Worm (Caenorhabditis elegans): ENCODE results near the gene ZC262.7.
"Not testable (repeated sequence)": the region's sequence is repeated elsewhere in the genome, so short reads cannot be mapped to it uniquely, and the experiment has no call there.

ZC262.7 gene

DNA sequence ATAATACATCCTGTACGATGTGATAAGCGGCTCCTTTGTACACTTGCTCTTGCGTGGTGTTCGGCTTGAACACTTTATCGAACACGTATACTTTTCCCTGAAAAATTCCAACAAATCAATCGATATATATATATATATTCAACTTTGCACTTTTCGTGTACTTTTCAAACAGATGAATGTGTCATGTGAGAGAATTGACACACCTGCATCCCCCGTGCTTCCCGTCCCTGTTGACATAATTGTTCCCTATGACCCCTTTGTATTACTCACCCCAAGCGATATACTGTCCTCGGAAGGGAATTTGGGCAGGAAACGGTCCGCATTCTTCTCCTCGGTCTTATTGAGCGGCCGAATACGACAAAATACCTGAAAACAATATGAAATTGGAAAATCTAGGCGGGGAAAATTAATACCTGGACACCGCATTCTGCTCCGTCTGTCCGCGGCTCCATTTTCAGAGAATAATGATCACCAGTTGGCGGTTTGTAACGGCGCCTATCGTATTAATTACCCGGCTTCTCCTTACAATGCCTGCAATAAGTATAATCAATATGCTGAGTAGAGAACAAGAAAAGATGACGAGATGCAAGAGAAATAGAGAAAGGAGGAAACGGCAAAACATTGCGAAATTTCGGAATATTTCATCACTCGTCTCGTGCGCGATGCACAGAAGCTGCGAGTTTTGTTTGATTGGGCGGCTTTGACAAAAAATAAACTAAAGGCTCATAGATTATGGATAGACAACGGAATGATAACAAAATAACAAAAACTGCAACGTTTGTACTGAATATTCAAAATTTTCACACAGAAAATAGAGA is 10.7 kb upstream of the ZC262.7 start, which contains the start of gene unc-116 (continued):
- TF ChIP-seq nhr-19 (GFP tag; conservative IDR thresholded peaks at IDR 0.05) (peak; percentile 32; the same call in 1 of the 2 replicates), lin-35 (GFP tag; optimal IDR thresholded peaks at IDR 0.05) (peak; percentile 38 to 39), lir-3 (tag; optimal IDR thresholded peaks at IDR 0.05; ENCODE audit: poor library complexity) (peak; percentile 22), ceh-88 (GFP tag; IDR thresholded peaks at IDR 0.05) (no peak), ceh-90 (tag; optimal IDR thresholded peaks at IDR 0.05) (no peak), elt-3 (tag; optimal IDR thresholded peaks at IDR 0.05) (peak in 1 of 6 experiments; percentile 13), unc-86 (tag; optimal IDR thresholded peaks at IDR 0.05) (no peak), nhr-85 (tag) (peak; percentile 74), nhr-47 (tag; optimal IDR thresholded peaks at IDR 0.05) (peak; percentile 47), fos-1 (tag; optimal IDR thresholded peaks at IDR 0.05) (peak; percentile 8)

DNA sequence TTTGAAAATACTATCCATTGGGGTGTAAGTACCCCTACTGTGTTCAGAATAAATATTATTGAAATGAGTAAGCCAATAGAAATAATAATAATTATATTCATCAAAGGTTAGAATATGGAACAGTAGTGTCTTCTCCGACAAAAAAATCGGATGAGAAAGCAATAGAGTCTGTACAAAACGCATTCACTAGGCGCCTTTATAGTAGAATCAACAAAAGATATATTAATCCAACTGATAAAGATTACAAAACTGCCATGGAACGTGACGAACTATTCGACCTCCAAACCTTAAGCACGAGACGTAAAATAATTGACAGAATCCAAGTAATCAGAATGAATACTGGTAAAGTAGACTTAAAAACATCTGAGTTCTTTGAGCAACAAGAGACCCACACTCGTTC is 3.7 kb upstream of the ZC262.7 start, which contains the start of gene clc-29:
clc-29 (minus strand) TSS at position 101 of the 400 bp plus-strand sequence.
- TF ChIP-seq pag-3 (tag; optimal IDR thresholded peaks at IDR 0.05; ENCODE audit: borderline replicate concordance, insufficient read depth); ceh-82 (tag; optimal IDR thresholded peaks at IDR 0.05); lin-35 (GFP tag; optimal IDR thresholded peaks at IDR 0.05): not testable (repeated sequence)

DNA sequence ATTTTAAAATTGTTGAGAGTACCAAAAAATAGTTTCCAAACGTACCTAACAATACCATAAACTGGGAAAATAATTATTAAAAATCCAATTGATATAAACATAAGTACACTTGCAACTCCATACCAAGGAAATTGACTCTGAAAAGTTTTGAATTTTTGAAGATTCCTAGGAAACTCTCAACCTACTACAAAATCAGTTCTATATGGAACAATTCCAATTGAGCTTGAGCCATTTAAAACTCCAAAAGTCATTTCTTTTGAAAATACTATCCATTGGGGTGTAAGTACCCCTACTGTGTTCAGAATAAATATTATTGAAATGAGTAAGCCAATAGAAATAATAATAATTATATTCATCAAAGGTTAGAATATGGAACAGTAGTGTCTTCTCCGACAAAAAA is 4.8 kb downstream of the ZC262.7 start, which contains the start of gene clc-28:
clc-28 (minus strand) TSS at position 101 of the 400 bp plus-strand sequence.
- TF ChIP-seq hlh-4, lsy-2, unc-130 (tag; optimal IDR thresholded peaks at IDR 0.05): not testable (repeated sequence)

DNA sequence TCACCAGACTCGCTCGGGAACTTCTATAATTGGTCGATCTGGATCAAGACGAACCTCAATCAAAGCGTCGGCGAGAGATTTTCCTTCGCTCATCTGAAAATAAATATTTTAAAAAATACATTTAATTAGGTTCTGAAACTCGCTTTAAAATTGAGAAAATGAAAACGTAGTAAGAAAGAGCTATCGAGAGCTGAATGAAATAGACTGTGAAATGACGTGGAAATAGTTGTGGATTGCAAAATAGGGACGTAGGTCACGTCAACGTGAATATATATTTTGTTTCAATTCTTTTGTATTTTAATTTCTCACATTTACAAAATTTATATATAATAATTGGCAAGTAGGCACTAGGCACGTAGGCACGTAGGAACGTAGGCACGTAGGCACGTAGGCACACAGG is 9.7 kb downstream of the ZC262.7 start, which contains the start of gene ZC262.4:
ZC262.4 (minus strand) TSS at position 101 of the 400 bp plus-strand sequence.
- TF ChIP-seq unc-62 (GFP tag; optimal IDR thresholded peaks at IDR 0.05) (no peak), fos-1 (tag; optimal IDR thresholded peaks at IDR 0.05) (no peak), nhr-77 (tag; optimal IDR thresholded peaks at IDR 0.05) (no peak), nhr-71 (tag; optimal IDR thresholded peaks at IDR 0.05) (no peak), alr-1 (tag; optimal IDR thresholded peaks at IDR 0.05; ENCODE audit: borderline replicate concordance) (no peak), ceh-82 (tag; optimal IDR thresholded peaks at IDR 0.05) (no peak), lir-3 (tag; optimal IDR thresholded peaks at IDR 0.05; ENCODE audit: poor library complexity) (no peak), mab-9 (GFP tag; IDR thresholded peaks at IDR 0.05) (no peak), irx-1 (tag; optimal IDR thresholded peaks at IDR 0.05) (no peak), dpl-1 (GFP tag; optimal IDR thresholded peaks at IDR 0.05) (no peak)

DNA sequence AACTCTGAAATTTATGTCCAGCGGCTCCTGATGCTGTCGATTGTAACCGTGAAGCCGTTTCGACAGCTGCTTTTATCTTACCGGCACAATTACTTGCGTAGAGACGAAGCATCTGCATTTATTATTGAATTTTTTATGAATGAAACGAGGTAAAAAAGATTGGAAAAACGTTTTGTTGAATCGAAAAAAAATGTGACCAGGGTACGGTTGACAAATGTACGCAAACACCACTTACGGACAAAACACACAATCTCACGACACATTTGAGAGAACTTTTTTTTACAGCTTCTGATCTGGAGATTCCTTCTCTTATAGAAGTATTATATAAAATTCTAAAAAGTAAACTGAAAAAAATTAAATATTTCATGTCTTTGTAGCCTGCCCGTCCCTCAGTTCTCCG is 12.4 kb downstream of the ZC262.7 start, which contains the start of the genes mrps-18A and ZC262.2:
mrps-18A (minus strand) TSS at position 141 of the 400 bp plus-strand sequence.
ZC262.2 (plus strand) TSS at position 284 of the 400 bp plus-strand sequence.
- no peak for TF ChIP-seq fkh-8 (tag; optimal IDR thresholded peaks at IDR 0.05)
- peak; percentile 60 to 76 for TF ChIP-seq lin-35 (GFP tag; optimal IDR thresholded peaks at IDR 0.05)
- no peak for TF ChIP-seq nhr-237 (tag; optimal IDR thresholded peaks at IDR 0.05)
- no peak for TF ChIP-seq ztf-11 (tag; optimal IDR thresholded peaks at IDR 0.05)
- TF ChIP-seq vab-15 (tag; optimal IDR thresholded peaks at IDR 0.05), result no peak
- peak; percentile 49 to 65 for TF ChIP-seq efl-1 (optimal IDR thresholded peaks at IDR 0.05)
- peak; percentile 69 to 85 for TF ChIP-seq efl-1 (GFP tag; optimal IDR thresholded peaks at IDR 0.05 in 1 of 2)
- TF ChIP-seq unc-30 (tag; optimal IDR thresholded peaks at IDR 0.05), result no peak
- no peak for TF ChIP-seq mab-9 (GFP tag; IDR thresholded peaks at IDR 0.05)
- TF ChIP-seq hlh-17 (GFP tag; optimal IDR thresholded peaks at IDR 0.05; ENCODE audit: borderline replicate concordance), result no peak
- TF ChIP-seq nhr-47 (tag; optimal IDR thresholded peaks at IDR 0.05), result peak; percentile 18
- peak; percentile 24 for TF ChIP-seq nhr-71 (tag; optimal IDR thresholded peaks at IDR 0.05)
- TF ChIP-seq sox-4 (tag; optimal IDR thresholded peaks at IDR 0.05), result no peak
- TF ChIP-seq C04F5.9 (tag; optimal IDR thresholded peaks at IDR 0.05), result peak; percentile 27
- no peak for TF ChIP-seq aly-2 (tag; optimal IDR thresholded peaks at IDR 0.05)
- no peak for TF ChIP-seq skn-1 (tag; optimal IDR thresholded peaks at IDR 0.05)
- TF ChIP-seq lsy-2 (tag; optimal IDR thresholded peaks at IDR 0.05), result peak; percentile 91 to 98
- no peak for TF ChIP-seq dsc-1 (tag; optimal IDR thresholded peaks at IDR 0.05)
- TF ChIP-seq blmp-1 (tag; optimal IDR thresholded peaks at IDR 0.05), result peak; percentile 14
- TF ChIP-seq nhr-12 (tag; optimal IDR thresholded peaks at IDR 0.05), result no peak
- no peak for TF ChIP-seq alr-1 (tag; optimal IDR thresholded peaks at IDR 0.05; ENCODE audit: borderline replicate concordance)
- TF ChIP-seq dpl-1 (GFP tag; optimal IDR thresholded peaks at IDR 0.05), result peak; percentile 43 to 65 (median 45)
- TF ChIP-seq ceh-63 (GFP tag; optimal IDR thresholded peaks at IDR 0.05), result no peak
- peak in 1 of 6 experiments; percentile 25 for TF ChIP-seq elt-3 (tag; optimal IDR thresholded peaks at IDR 0.05)
- TF ChIP-seq mep-1 (tag; optimal IDR thresholded peaks at IDR 0.05), result peak; percentile 66
- TF ChIP-seq unc-130 (tag; optimal IDR thresholded peaks at IDR 0.05), result peak; percentile 55
- TF ChIP-seq ets-5 (GFP tag; IDR thresholded peaks at IDR 0.05), result no peak
- TF ChIP-seq F16B12.6 (tag; optimal IDR thresholded peaks at IDR 0.05), result peak; percentile 83

Measured in whole organism, L1 larva.